Worm (Caenorhabditis elegans): ENCODE data around the gene hut-1.

DNA sequence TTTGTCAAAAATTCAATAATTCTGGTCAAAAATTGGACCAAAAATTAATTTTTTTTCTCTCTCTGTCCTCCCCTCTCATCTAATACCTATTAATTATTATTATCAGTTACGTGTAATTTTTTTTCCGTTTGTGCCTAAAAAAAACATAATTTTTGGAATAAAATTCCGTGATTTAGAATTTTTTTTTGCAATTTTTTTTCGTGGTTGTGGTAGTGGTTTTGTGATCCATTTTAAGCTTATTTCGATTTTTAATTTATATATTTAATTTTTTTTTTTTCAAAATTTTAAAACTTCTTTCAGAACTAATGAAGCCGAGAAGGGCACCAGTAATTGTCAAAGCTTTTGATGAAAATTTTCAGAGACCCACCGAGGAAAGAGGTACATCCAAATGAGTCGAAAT is 12.2 kb upstream of the hut-1 start, which contains the start of gene sas-1:
- TF ChIP-seq fos-1 (tag; optimal IDR thresholded peaks at IDR 0.05): no peak
- TF ChIP-seq ama-1 (optimal IDR thresholded peaks at IDR 0.05): no peak
- no peak for TF ChIP-seq lin-15B (tag; optimal IDR thresholded peaks at IDR 0.05)
- no peak for TF ChIP-seq snpc-4 (tag; optimal IDR thresholded peaks at IDR 0.05)
- no peak for TF ChIP-seq lin-35 (GFP tag; optimal IDR thresholded peaks at IDR 0.05)
- TF ChIP-seq rnt-1 (tag; optimal IDR thresholded peaks at IDR 0.05): no peak
